Worm (Caenorhabditis elegans): ENCODE results near the gene F55C5.17.
A peak's percentile ranks its signal among the peaks of the same experiment; 100 is the strongest.

The F55C5.17 gene

DNA sequence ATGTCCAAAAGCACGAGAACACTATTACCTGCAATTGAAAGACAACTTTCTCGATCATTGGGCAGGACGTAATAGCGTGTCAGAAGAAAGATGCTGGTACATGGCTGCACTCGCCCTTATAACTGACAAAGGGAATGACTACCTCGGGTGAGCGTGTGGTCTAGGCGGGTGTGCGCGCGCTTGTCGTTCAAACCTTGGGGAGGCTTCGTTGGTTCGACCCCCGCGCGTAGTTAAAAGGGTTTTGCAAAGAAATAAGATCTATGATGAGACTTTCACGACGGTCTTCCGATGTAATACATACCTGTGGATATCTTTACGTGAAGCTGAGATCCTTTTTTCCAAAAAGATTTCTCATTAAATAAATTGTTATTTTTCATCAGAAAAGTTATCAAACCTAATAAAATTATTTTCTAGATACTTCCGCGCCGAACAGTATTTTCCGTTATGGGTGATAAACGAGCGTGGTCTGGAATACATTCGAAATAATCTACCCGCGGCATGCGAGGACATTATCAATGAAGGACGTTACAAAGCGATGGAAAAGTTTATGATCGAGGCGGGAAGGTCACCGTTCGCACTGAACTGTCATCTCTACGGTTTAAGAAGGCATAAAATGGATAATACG is 1.2 kb downstream of the F55C5.17 start (continued):
- TF ChIP-seq jun-1 (tag; optimal IDR thresholded peaks at IDR 0.05) (peak; percentile 85), skn-1 (tag; optimal IDR thresholded peaks at IDR 0.05) (peak; percentile 88), nhr-11 (tag; optimal IDR thresholded peaks at IDR 0.05) (peak; percentile 19), fkh-10 (GFP tag; optimal IDR thresholded peaks at IDR 0.05) (peak; percentile 56), mab-9 (GFP tag; IDR thresholded peaks at IDR 0.05) (peak; percentile 75), tbx-2 (tag; optimal IDR thresholded peaks at IDR 0.05) (peak; percentile 82), nhr-28 (tag; optimal IDR thresholded peaks at IDR 0.05) (no peak), sox-4 (tag; optimal IDR thresholded peaks at IDR 0.05) (peak; percentile 72), lin-35 (GFP tag; optimal IDR thresholded peaks at IDR 0.05) (peak; percentile 71 to 74), ets-5 (GFP tag; IDR thresholded peaks at IDR 0.05) (no peak), unc-130 (tag; optimal IDR thresholded peaks at IDR 0.05) (peak; percentile 65), zag-1 (tag; optimal IDR thresholded peaks at IDR 0.05) (no peak), pax-3 (tag; optimal IDR thresholded peaks at IDR 0.05) (peak; percentile 93), nhr-85 (tag) (peak; percentile 93), snu-23 (GFP tag; optimal IDR thresholded peaks at IDR 0.05) (peak; percentile 86), hlh-4 (tag; optimal IDR thresholded peaks at IDR 0.05) (no peak), fos-1 (tag; optimal IDR thresholded peaks at IDR 0.05) (peak; percentile 68), swsn-7 (tag; optimal IDR thresholded peaks at IDR 0.05) (peak; percentile 87), egl-13 (tag; optimal IDR thresholded peaks at IDR 0.05) (peak; percentile 81), unc-62 (GFP tag; optimal IDR thresholded peaks at IDR 0.05) (no peak), nhr-90 (tag; optimal IDR thresholded peaks at IDR 0.05; ENCODE audit: poor library complexity) (peak; percentile 87), isw-1 (GFP tag; IDR thresholded peaks at IDR 0.05) (peak; percentile 23; the same call in 1 of the 2 replicates), pqm-1 (tag; optimal IDR thresholded peaks at IDR 0.05) (peak; percentile 80), unc-98 (GFP tag; IDR thresholded peaks at IDR 0.05) (peak; percentile 74), ceh-8 (GFP tag; optimal IDR thresholded peaks at IDR 0.05) (peak; percentile 60), lin-13 (GFP tag; optimal IDR thresholded peaks at IDR 0.05) (peak; percentile 65), hlh-17 (GFP tag; optimal IDR thresholded peaks at IDR 0.05; ENCODE audit: borderline replicate concordance) (no peak), xbp-1 (tag; optimal IDR thresholded peaks at IDR 0.05) (peak; percentile 72), nhr-237 (tag; optimal IDR thresholded peaks at IDR 0.05) (peak; percentile 39), efl-3 (GFP tag; optimal IDR thresholded peaks at IDR 0.05) (peak; percentile 84), nhr-19 (GFP tag; conservative IDR thresholded peaks at IDR 0.05) (peak; percentile 86), vab-15 (tag; optimal IDR thresholded peaks at IDR 0.05) (peak; percentile 36), nhr-20 (tag; optimal IDR thresholded peaks at IDR 0.05) (peak; percentile 83)

DNA sequence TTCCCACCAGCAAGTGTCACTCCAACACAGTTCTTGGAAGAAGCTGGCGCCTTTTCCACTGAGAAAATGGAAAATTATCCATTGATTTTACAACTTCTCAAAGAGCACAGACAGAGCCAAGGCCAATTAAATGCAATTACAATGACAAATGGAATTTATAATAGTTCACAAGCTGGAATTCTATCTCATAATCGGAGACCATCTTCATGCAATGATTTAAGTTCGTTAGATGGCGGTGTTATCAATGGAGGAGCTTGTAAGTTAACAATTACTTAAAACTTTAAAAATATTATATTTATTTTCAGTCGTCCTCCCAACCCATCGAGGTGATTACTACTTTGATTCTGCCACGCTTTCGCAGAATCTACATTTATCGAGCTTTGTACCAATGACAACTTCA is 3.3 kb downstream of the F55C5.17 start:
- TF ChIP-seq lin-35 (GFP tag; optimal IDR thresholded peaks at IDR 0.05) (no peak), hlh-4 (tag; optimal IDR thresholded peaks at IDR 0.05) (no peak), sptf-1 (tag; optimal IDR thresholded peaks at IDR 0.05) (no peak), efl-1 (optimal IDR thresholded peaks at IDR 0.05) (no peak), efl-1 (GFP tag; optimal IDR thresholded peaks at IDR 0.05 in 1 of 2) (peak in 1 of 2 experiments; percentile 94)

DNA sequence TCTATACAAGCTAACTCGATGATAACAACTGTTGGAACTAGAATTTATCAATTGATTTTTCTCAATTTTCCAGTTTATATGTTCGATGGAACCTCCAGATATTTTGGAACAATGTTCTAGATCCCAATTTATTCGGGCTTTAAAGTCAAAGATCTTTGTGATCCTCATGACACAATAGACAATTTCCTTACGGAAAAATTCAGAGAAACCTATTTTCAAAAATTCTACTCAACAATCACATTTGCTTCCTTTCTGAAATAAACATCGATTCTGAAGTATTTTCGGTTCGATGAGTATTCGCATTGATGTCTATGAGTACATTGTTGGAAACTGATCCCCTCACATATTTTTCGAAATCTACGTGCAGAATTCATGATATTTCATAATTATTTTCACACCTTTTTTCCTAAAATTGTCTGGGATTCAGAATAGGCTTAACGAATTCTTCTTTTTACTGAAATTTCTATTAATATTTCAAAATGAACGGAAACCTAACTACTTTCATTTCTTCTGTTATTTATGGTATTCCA is 4.7 kb downstream of the F55C5.17 start, which contains the start of gene srg-45:
srg-45 (plus strand) TSS at position 480 of the 530 bp plus-strand sequence.
- TF ChIP-seq lsy-2 (tag; optimal IDR thresholded peaks at IDR 0.05) (peak in 1 of 2 experiments; percentile 15), aly-2 (tag; optimal IDR thresholded peaks at IDR 0.05) (peak; percentile 69), zag-1 (tag; optimal IDR thresholded peaks at IDR 0.05) (no peak)

DNA sequence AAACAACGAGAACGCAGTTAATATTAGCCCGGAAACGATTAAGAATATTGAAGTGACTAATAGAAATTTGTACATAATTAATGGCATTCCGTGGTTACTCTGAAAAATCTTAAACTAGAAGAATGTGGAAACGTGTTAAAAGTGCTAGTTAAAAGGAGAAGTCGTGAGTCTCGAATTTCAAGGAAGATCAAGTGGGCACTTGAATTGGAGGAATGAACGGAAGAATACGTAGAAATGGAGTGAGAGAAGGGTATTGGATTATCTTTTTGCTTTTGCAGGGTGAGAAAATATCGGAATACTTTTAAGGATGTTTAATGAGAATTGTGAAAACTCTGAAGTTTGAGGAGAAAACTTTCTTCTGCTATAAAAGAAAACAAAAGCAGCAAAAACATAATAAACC is 7.9 kb downstream of the F55C5.17 start, which contains the start of gene hpo-30:
hpo-30 (minus strand) TSS at position 101 of the 400 bp plus-strand sequence.
- TF ChIP-seq snu-23 (GFP tag; optimal IDR thresholded peaks at IDR 0.05) (no peak), pqm-1 (tag; optimal IDR thresholded peaks at IDR 0.05) (no peak), hlh-17 (GFP tag; optimal IDR thresholded peaks at IDR 0.05; ENCODE audit: borderline replicate concordance) (no peak), lin-35 (GFP tag; optimal IDR thresholded peaks at IDR 0.05) (no peak), unc-130 (tag; optimal IDR thresholded peaks at IDR 0.05) (no peak), efl-3 (GFP tag; optimal IDR thresholded peaks at IDR 0.05) (no peak), C34B4.2 (tag; optimal IDR thresholded peaks at IDR 0.05) (no peak), nhr-12 (tag; optimal IDR thresholded peaks at IDR 0.05) (no peak), C04F5.9 (tag; optimal IDR thresholded peaks at IDR 0.05) (no peak), lsy-2 (tag; optimal IDR thresholded peaks at IDR 0.05) (no peak), egl-13 (tag; optimal IDR thresholded peaks at IDR 0.05) (no peak), nhr-76 (tag; optimal IDR thresholded peaks at IDR 0.05) (no peak), ets-5 (GFP tag; IDR thresholded peaks at IDR 0.05) (no peak), pag-3 (tag; optimal IDR thresholded peaks at IDR 0.05; ENCODE audit: borderline replicate concordance, insufficient read depth) (no peak), nhr-71 (tag; optimal IDR thresholded peaks at IDR 0.05) (no peak), ztf-4 (tag; optimal IDR thresholded peaks at IDR 0.05) (no peak)
